Fruit fly (Drosophila melanogaster) whole organism, embryonic: ENCODE measurements around the gene drm.

Experiments used
- Bgb ChIP-seq: fragments of 200-800 bp; sonication (Bioruptor generic); IDR thresholded peaks from 2 replicates; pipeline ENCODE4 v1.3.6; 2022; ENCODE audit warnings: missing biosample characterization, missing genetic modification characterization; ENCODE audit not compliant: partially characterized antibody
- Blimp-1 ChIP-seq: fragments of 200-800 bp; sonication (Bioruptor generic); optimal IDR thresholded peaks from 3 replicates; lab custom pipeline; 2018; ENCODE audit warnings: missing biosample characterization, missing genetic modification characterization, mild to moderate bottlenecking, moderate library complexity, missing genetic modification reagents
- CG10147 ChIP-seq: fragments of 200-800 bp; sonication (Bioruptor generic); optimal IDR thresholded peaks from 2 replicates; lab custom pipeline; 2019; ENCODE audit warnings: missing biosample characterization, mild to moderate bottlenecking, missing genetic modification characterization, moderate library complexity
- CG10321 ChIP-seq: fragments of 200-800 bp; sonication (Bioruptor generic); IDR thresholded peaks from 2 replicates; pipeline ENCODE4 v1.3.6; 2022; ENCODE audit warnings: missing biosample characterization, missing genetic modification characterization
- CG11504 ChIP-seq: fragments of 200-800 bp; sonication (Bioruptor generic); optimal IDR thresholded peaks from 3 replicates; lab custom pipeline; 2019; ENCODE audit warnings: missing biosample characterization, mild to moderate bottlenecking, missing genetic modification characterization, moderate library complexity
- CG11723 ChIP-seq: fragments of 200-800 bp; sonication (Bioruptor generic); optimal IDR thresholded peaks from 2 replicates; lab custom pipeline; 2017; ENCODE audit warnings: missing biosample characterization, mild to moderate bottlenecking, missing genetic modification characterization
- CG15514 ChIP-seq: fragments of 200-800 bp; sonication (Bioruptor generic); optimal IDR thresholded peaks from 3 replicates; lab custom pipeline; 2017; ENCODE audit warnings: missing biosample characterization, missing genetic modification characterization, mild to moderate bottlenecking, moderate library complexity, missing genetic modification reagents
- CG16779 ChIP-seq: fragments of 200-800 bp; sonication (Bioruptor generic); IDR thresholded peaks from 2 replicates; pipeline ENCODE4 v1.3.6; 2022; ENCODE audit warnings: missing biosample characterization, missing genetic modification characterization
- CG1832 ChIP-seq: fragments of 200-800 bp; sonication (Bioruptor generic); optimal IDR thresholded peaks from 2 replicates; lab custom pipeline; 2017; ENCODE audit warnings: missing biosample characterization, mild to moderate bottlenecking, missing genetic modification characterization, inconsistent platforms
- CG2875 ChIP-seq: fragments of 200-800 bp; sonication (Bioruptor generic); optimal IDR thresholded peaks from 2 replicates; lab custom pipeline; 2017; ENCODE audit warnings: missing biosample characterization, mild to moderate bottlenecking, missing genetic modification characterization, missing genetic modification reagents
- CG30431 ChIP-seq: fragments of 200-800 bp; sonication (Bioruptor generic); optimal IDR thresholded peaks from 2 replicates; lab custom pipeline; 2017; ENCODE audit warnings: missing biosample characterization, missing genetic modification characterization
- CG34422 ChIP-seq: fragments of 200-800 bp; sonication (Bioruptor generic); IDR thresholded peaks from 3 replicates; pipeline ENCODE4 v1.3.6; 2022; ENCODE audit warnings: missing biosample characterization, missing genetic modification characterization
- CG3995 ChIP-seq: fragments of 200-800 bp; sonication (Bioruptor generic); optimal IDR thresholded peaks from 3 replicates; lab custom pipeline; 2016; ENCODE audit warnings: missing biosample characterization, missing genetic modification characterization
- CG4707 ChIP-seq: fragments of 200-800 bp; sonication (Bioruptor generic); optimal IDR thresholded peaks from 2 replicates; lab custom pipeline; 2018; ENCODE audit warnings: missing biosample characterization, mild to moderate bottlenecking, missing genetic modification characterization, moderate library complexity
- CG5245 ChIP-seq: fragments of 200-800 bp; sonication (Bioruptor generic); optimal IDR thresholded peaks from 3 replicates; lab custom pipeline; 2016; ENCODE audit warnings: missing biosample characterization, missing genetic modification characterization
- CG7963 ChIP-seq: fragments of 200-800 bp; sonication (Bioruptor generic); IDR thresholded peaks from 3 replicates; pipeline ENCODE4 v1.3.6; 2022; ENCODE audit warnings: missing biosample characterization, missing genetic modification characterization; ENCODE audit not compliant: partially characterized antibody
- CG8478 ChIP-seq: fragments of >200 bp; optimal IDR thresholded peaks from 2 replicates; lab custom pipeline; 2018
- CG9817 ChIP-seq: fragments of 200-800 bp; sonication (Bioruptor generic); optimal IDR thresholded peaks from 2 replicates; lab custom pipeline; 2018; ENCODE audit warnings: missing biosample characterization, mild to moderate bottlenecking, missing genetic modification characterization, moderate library complexity
- CG9932 ChIP-seq: fragments of 200-800 bp; sonication (Bioruptor generic); IDR thresholded peaks from 2 replicates; pipeline ENCODE4 v1.3.6; 2022; ENCODE audit warnings: missing biosample characterization, missing genetic modification characterization
- CkIIα-i1 ChIP-seq: fragments of 200-800 bp; sonication (Bioruptor generic); IDR thresholded peaks from 2 replicates; pipeline ENCODE4 v1.3.6; 2022; ENCODE audit warnings: missing biosample characterization, missing genetic modification characterization
- Dip2 ChIP-seq: fragments of 200-800 bp; sonication (Bioruptor generic); IDR thresholded peaks from 2 replicates; pipeline ENCODE4 v1.3.6; 2022; ENCODE audit warnings: missing biosample characterization, missing genetic modification characterization
- Doc2 ChIP-seq: fragments of 200-800 bp; sonication (Bioruptor generic); IDR thresholded peaks from 2 replicates; pipeline ENCODE4 v1.3.6; 2022; ENCODE audit warnings: missing biosample characterization, missing genetic modification characterization
- ERR ChIP-seq: fragments of 200-800 bp; sonication (Bioruptor generic); optimal IDR thresholded peaks from 2 replicates; lab custom pipeline; 2016; ENCODE audit warnings: missing biosample characterization, missing genetic modification characterization
- HLH4C ChIP-seq: fragments of 200-800 bp; sonication (Bioruptor generic); IDR thresholded peaks from 3 replicates; pipeline ENCODE4 v1.3.6; 2022; ENCODE audit warnings: missing biosample characterization, missing genetic modification characterization; ENCODE audit not compliant: partially characterized antibody
- Jarid2 ChIP-seq: fragments of 200-800 bp; sonication (Bioruptor generic); optimal IDR thresholded peaks from 3 replicates; lab custom pipeline; 2017; ENCODE audit warnings: mild to moderate bottlenecking, missing biosample characterization, missing genetic modification reagents, missing genetic modification characterization
- NK7.1 ChIP-seq: fragments of 200-800 bp; sonication (Bioruptor generic); optimal IDR thresholded peaks from 3 replicates; lab custom pipeline; 2016; ENCODE audit warnings: missing biosample characterization, missing genetic modification characterization
- Opbp ChIP-seq: fragments of 200-800 bp; sonication (Bioruptor generic); IDR thresholded peaks from 3 replicates; pipeline ENCODE4 v1.3.6; 2022; ENCODE audit warnings: missing biosample characterization, missing genetic modification characterization; ENCODE audit not compliant: partially characterized antibody
- Sox100B ChIP-seq: fragments of 200-800 bp; sonication (Bioruptor generic); optimal IDR thresholded peaks from 3 replicates; lab custom pipeline; 2018; ENCODE audit warnings: missing biosample characterization, mild to moderate bottlenecking, missing genetic modification characterization
- Stat92E ChIP-seq, 3 experiments: fragments of >200 bp in 2 of 3; fragments of 200-800 bp in 1 of 3; sonication (Bioruptor generic) in 1 of 3; optimal IDR thresholded peaks; 2 replicates each; lab custom pipeline; 2017 to 2019; ENCODE audit warnings: missing biosample characterization in 3 of 3, missing genetic modification characterization in 3 of 3, mild to moderate bottlenecking in 1 of 3, moderate library complexity in 1 of 3
- Taf1 ChIP-seq: fragments of 200-800 bp; sonication (Bioruptor generic); IDR thresholded peaks from 2 replicates; pipeline ENCODE4 v1.3.6; 2022; ENCODE audit warnings: missing biosample characterization, missing genetic modification characterization
- bab2 ChIP-seq: fragments of 200-800 bp; sonication (Bioruptor generic); optimal IDR thresholded peaks from 2 replicates; lab custom pipeline; 2016; ENCODE audit warnings: missing biosample characterization, missing genetic modification characterization
- bcd ChIP-seq: fragments of 200-800 bp; sonication (Bioruptor generic); optimal IDR thresholded peaks from 2 replicates; lab custom pipeline; 2017; ENCODE audit warnings: missing biosample characterization, mild to moderate bottlenecking, missing genetic modification characterization
- ci ChIP-seq: fragments of 200-800 bp; sonication (Bioruptor generic); IDR thresholded peaks from 3 replicates; pipeline ENCODE4 v1.3.6; 2022; ENCODE audit warnings: missing biosample characterization, missing genetic modification characterization
- crp ChIP-seq, 2 experiments: fragments of 200-800 bp; sonication (Bioruptor generic); optimal IDR thresholded peaks; 2 replicates in 1 of 2; 3 replicates in 1 of 2; lab custom pipeline; 2017; ENCODE audit warnings: missing biosample characterization in 2 of 2, missing genetic modification characterization in 2 of 2, mild to moderate bottlenecking in 1 of 2, moderate library complexity in 1 of 2
- da ChIP-seq: fragments of 200-800 bp; sonication (Bioruptor generic); optimal IDR thresholded peaks from 2 replicates; lab custom pipeline; 2016; ENCODE audit warnings: missing biosample characterization, missing genetic modification characterization
- dpn ChIP-seq, 2 experiments: fragments of 200-800 bp; sonication (Bioruptor generic); optimal IDR thresholded peaks; 3 replicates each; lab custom pipeline; 2016; ENCODE audit warnings: missing biosample characterization in 2 of 2, missing genetic modification characterization in 2 of 2
- eyg ChIP-seq: fragments of 200-800 bp; sonication (Bioruptor generic); optimal IDR thresholded peaks from 3 replicates; lab custom pipeline; 2016; ENCODE audit warnings: missing biosample characterization, missing genetic modification characterization
- fru ChIP-seq: fragments of >200 bp; optimal IDR thresholded peaks from 2 replicates; lab custom pipeline; 2017
- ftz-f1 ChIP-seq: fragments of 200-800 bp; sonication (Bioruptor generic); optimal IDR thresholded peaks from 2 replicates; lab custom pipeline; 2016; ENCODE audit warnings: missing biosample characterization, missing genetic modification characterization
- gcm ChIP-seq: fragments of 200-800 bp; sonication (Bioruptor generic); optimal IDR thresholded peaks from 2 replicates; lab custom pipeline; 2019; ENCODE audit warnings: missing biosample characterization, mild to moderate bottlenecking, missing genetic modification characterization, moderate library complexity
- gfzf ChIP-seq: fragments of 200-800 bp; sonication (Bioruptor generic); optimal IDR thresholded peaks from 2 replicates; lab custom pipeline; 2016; ENCODE audit warnings: missing biosample characterization, mild to moderate bottlenecking, missing genetic modification characterization, moderate library complexity
- lbe ChIP-seq: fragments of 200-800 bp; sonication (Bioruptor generic); optimal IDR thresholded peaks from 2 replicates; lab custom pipeline; 2016; ENCODE audit warnings: missing biosample characterization, mild to moderate bottlenecking, missing genetic modification characterization
- nerfin-1 ChIP-seq: fragments of 200-800 bp; sonication (Bioruptor generic); optimal IDR thresholded peaks from 3 replicates; lab custom pipeline; 2019; ENCODE audit warnings: missing biosample characterization, mild to moderate bottlenecking, missing genetic modification characterization, moderate library complexity
- phol ChIP-seq: fragments of 200-800 bp; sonication (Bioruptor generic); optimal IDR thresholded peaks from 3 replicates; lab custom pipeline; 2018; ENCODE audit warnings: missing biosample characterization, mild to moderate bottlenecking, missing genetic modification characterization, moderate library complexity
- row ChIP-seq: fragments of 200-800 bp; sonication (Bioruptor generic); IDR thresholded peaks from 3 replicates; pipeline ENCODE4 v1.3.6; 2022; ENCODE audit warnings: missing biosample characterization, missing genetic modification characterization
- sob ChIP-seq: fragments of 200-800 bp; sonication (Bioruptor generic); IDR thresholded peaks from 2 replicates; pipeline ENCODE4 v1.3.6; 2022; ENCODE audit warnings: missing biosample characterization, missing genetic modification characterization
- sug ChIP-seq: fragments of 200-800 bp; optimal IDR thresholded peaks from 2 replicates; lab custom pipeline; 2019; ENCODE audit warnings: missing biosample characterization, mild to moderate bottlenecking, missing genetic modification characterization, moderate library complexity
- tgo ChIP-seq: fragments of 200-800 bp; sonication (Bioruptor generic); IDR thresholded peaks from 3 replicates; pipeline ENCODE4 v1.3.6; 2022; ENCODE audit warnings: missing biosample characterization, missing genetic modification characterization
- vfl ChIP-seq: fragments of 200-800 bp; sonication (Bioruptor generic); optimal IDR thresholded peaks from 2 replicates; lab custom pipeline; 2016; ENCODE audit warnings: missing biosample characterization, missing genetic modification characterization
- wek ChIP-seq: fragments of 200-800 bp; sonication (Bioruptor generic); optimal IDR thresholded peaks from 3 replicates; lab custom pipeline; 2018; ENCODE audit warnings: missing biosample characterization, mild to moderate bottlenecking, missing genetic modification characterization, moderate library complexity

Gene drm

DNA sequence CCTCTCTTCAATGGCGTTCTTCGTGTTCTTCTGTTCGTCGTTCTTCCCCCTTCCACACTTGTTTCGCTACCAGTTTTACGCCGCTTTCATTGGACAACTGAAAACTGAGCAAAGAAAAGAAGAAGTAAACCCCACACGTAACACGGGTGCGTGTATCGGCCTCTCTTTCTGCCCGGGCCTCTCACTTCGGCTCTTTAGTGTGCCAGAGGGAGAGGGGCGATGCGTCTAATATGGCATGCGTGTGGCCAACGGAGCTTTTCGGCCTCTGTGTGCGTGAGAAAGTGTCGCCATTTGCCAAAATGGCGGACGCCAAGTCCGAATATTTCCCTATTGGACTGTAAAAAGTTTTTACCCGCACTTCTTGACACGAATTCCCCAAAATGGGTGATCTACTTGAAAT is 949 bp downstream of the drm start (continued):
- TF ChIP-seq CG10321 (GFP tag; lab: Robert Waterston, UW) (peak; percentile 96), CG11504 (no peak), CG15514 (GFP tag; lab: Kevin White, UChicago) (no peak), sob (GFP tag; lab: Robert Waterston, UW) (peak; percentile 82), Taf1 (no peak), ERR (GFP tag; lab: Kevin White, UChicago) (no peak), crp (GFP tag; optimal IDR thresholded peaks at IDR 0.05; lab: Kevin White, UChicago) (no peak), CkIIα-i1 (no peak), Doc2 (GFP tag; lab: Robert Waterston, UW) (no peak), lbe (GFP tag; lab: Kevin White, UChicago) (no peak), HLH4C (GFP tag; lab: Robert Waterston, UW) (no peak), Bgb (GFP tag; lab: Robert Waterston, UW) (peak; percentile 27; the same call in 1 of the 2 replicates), row (GFP tag; lab: Robert Waterston, UW) (no peak), CG30431 (GFP tag; lab: Kevin White, UChicago) (no peak), phol (peak; percentile 81), CG7963 (GFP tag; lab: Robert Waterston, UW) (no peak), tgo (GFP tag; lab: Robert Waterston, UW) (no peak), gcm (no peak), NK7.1 (GFP tag; lab: Kevin White, UChicago) (no peak), Opbp (GFP tag; lab: Robert Waterston, UW) (peak; percentile 38; the same call in 1 of the 3 replicates), Stat92E (GFP tag; optimal IDR thresholded peaks at IDR 0.05; lab: Kevin White, UChicago) (no peak), ci (0 out of 3 replicates have a peak, but pooled peaks have one; percentile 15), eyg (GFP tag; lab: Kevin White, UChicago) (no peak), CG2875 (GFP tag; lab: Kevin White, UChicago) (no peak), CG1832 (GFP tag; lab: Kevin White, UChicago) (peak; percentile 91), dpn (GFP tag; optimal IDR thresholded peaks at IDR 0.05; lab: Kevin White, UChicago) (no peak), nerfin-1 (tag; lab: Kevin White, UChicago) (no peak), CG4707 (GFP tag; lab: Kevin White, UChicago) (no peak), Sox100B (GFP tag; lab: Kevin White, UChicago) (no peak), Jarid2 (GFP tag; lab: Kevin White, UChicago) (peak; percentile 36), CG9932 (GFP tag; lab: Robert Waterston, UW) (no peak), CG9817 (tag; lab: Kevin White, UChicago) (no peak), CG3995 (no peak), gfzf (GFP tag; lab: Kevin White, UChicago) (no peak), bcd (GFP tag; lab: Kevin White, UChicago) (no peak), wek (GFP tag; lab: Kevin White, UChicago) (no peak), CG8478 (lab: Kevin White, UChicago) (peak; percentile 81), CG5245 (GFP tag; lab: Kevin White, UChicago) (no peak), CG16779 (GFP tag; lab: Robert Waterston, UW) (no peak), CG34422 (GFP tag; lab: Robert Waterston, UW) (no peak), Dip2 (no peak), sug (peak; percentile 26), CG11723 (GFP tag; lab: Kevin White, UChicago) (no peak), ftz-f1 (GFP tag; lab: Kevin White, UChicago) (no peak), vfl (GFP tag; lab: Kevin White, UChicago) (no peak), Blimp-1 (no peak), bab2 (GFP tag; lab: Kevin White, UChicago) (no peak), fru (lab: Kevin White, UChicago) (no peak), CG10147 (GFP tag; lab: Kevin White, UChicago) (no peak), da (no peak)
